Worm (Caenorhabditis elegans): Measurements from ENCODE around the gene meg-1.

- TF ChIP-seq aly-1 (tag; optimal IDR thresholded peaks at IDR 0.05): peak; percentile 60
- TF ChIP-seq pes-1 (GFP tag; IDR thresholded peaks at IDR 0.05): no peak
Observed at ce11 chrX:13977439-13978118, 48.1 kb upstream of the meg-1 start, which contains the start of gene F48F7.6.

All from whole organism, early embryonic.